Fruit fly (Drosophila melanogaster) whole organism, embryonic: ENCODE measurements around the gene CG12224.
A peak's percentile ranks its signal among the peaks of the same experiment; 100 is the strongest.

Experiments used
- Bgb ChIP-seq: fragments of 200-800 bp; sonication (Bioruptor generic); IDR thresholded peaks from 2 replicates; pipeline ENCODE4 v1.3.6; 2022; ENCODE audit warnings: missing biosample characterization, missing genetic modification characterization; ENCODE audit not compliant: partially characterized antibody
- Blimp-1 ChIP-seq: fragments of 200-800 bp; sonication (Bioruptor generic); optimal IDR thresholded peaks from 3 replicates; lab custom pipeline; 2018; ENCODE audit warnings: missing biosample characterization, missing genetic modification characterization, mild to moderate bottlenecking, moderate library complexity, missing genetic modification reagents
- CG10979 ChIP-seq: fragments of 200-800 bp; sonication (Bioruptor generic); optimal IDR thresholded peaks from 2 replicates; lab custom pipeline; 2018; ENCODE audit warnings: missing biosample characterization, mild to moderate bottlenecking, missing genetic modification characterization, moderate library complexity
- CG12391 ChIP-seq: fragments of 200-800 bp; sonication (Bioruptor generic); optimal IDR thresholded peaks from 3 replicates; lab custom pipeline; 2018; ENCODE audit warnings: missing biosample characterization, mild to moderate bottlenecking, missing genetic modification characterization, moderate library complexity
- CG13624 ChIP-seq: fragments of 200-800 bp; sonication (Bioruptor generic); optimal IDR thresholded peaks from 2 replicates; lab custom pipeline; 2016; ENCODE audit warnings: missing biosample characterization, missing genetic modification characterization
- CG14710 ChIP-seq: fragments of 200-800 bp; sonication (Bioruptor generic); optimal IDR thresholded peaks from 3 replicates; lab custom pipeline; 2019; ENCODE audit warnings: missing biosample characterization, mild to moderate bottlenecking, missing genetic modification characterization, moderate library complexity
- CG14860 ChIP-seq: fragments of 200-800 bp; sonication (Bioruptor generic); IDR thresholded peaks from 3 replicates; pipeline ENCODE4 v1.3.6; 2022; ENCODE audit warnings: missing biosample characterization, missing genetic modification characterization; ENCODE audit not compliant: partially characterized antibody
- CG15514 ChIP-seq: fragments of 200-800 bp; sonication (Bioruptor generic); optimal IDR thresholded peaks from 3 replicates; lab custom pipeline; 2017; ENCODE audit warnings: missing biosample characterization, missing genetic modification characterization, mild to moderate bottlenecking, moderate library complexity, missing genetic modification reagents
- CG17385 ChIP-seq: fragments of 200-800 bp; sonication (Bioruptor generic); optimal IDR thresholded peaks from 3 replicates; lab custom pipeline; 2018; ENCODE audit warnings: missing biosample characterization, mild to moderate bottlenecking, missing genetic modification characterization
- CG2116 ChIP-seq: fragments of 200-800 bp; sonication (Bioruptor generic); optimal IDR thresholded peaks from 3 replicates; lab custom pipeline; 2018; ENCODE audit warnings: missing biosample characterization, mild to moderate bottlenecking, missing genetic modification characterization
- CG2120 ChIP-seq: fragments of 200-800 bp; sonication (Bioruptor generic); optimal IDR thresholded peaks from 3 replicates; lab custom pipeline; 2016; ENCODE audit warnings: missing biosample characterization, missing genetic modification characterization
- CG2712 ChIP-seq: fragments of 200-800 bp; optimal IDR thresholded peaks from 3 replicates; lab custom pipeline; 2019; ENCODE audit warnings: missing biosample characterization, mild to moderate bottlenecking, missing genetic modification characterization, moderate library complexity
- CG3163 ChIP-seq: fragments of 200-800 bp; sonication (Bioruptor generic); optimal IDR thresholded peaks from 3 replicates; lab custom pipeline; 2016; ENCODE audit warnings: missing biosample characterization, missing genetic modification characterization
- CG34422 ChIP-seq: fragments of 200-800 bp; sonication (Bioruptor generic); IDR thresholded peaks from 3 replicates; pipeline ENCODE4 v1.3.6; 2022; ENCODE audit warnings: missing biosample characterization, missing genetic modification characterization
- CG3847 ChIP-seq: fragments of 200-800 bp; sonication (Bioruptor generic); IDR thresholded peaks from 2 replicates; pipeline ENCODE4 v1.3.6; 2022; ENCODE audit warnings: missing biosample characterization, missing genetic modification characterization
- CG4328 ChIP-seq: fragments of 200-800 bp; sonication (Bioruptor generic); optimal IDR thresholded peaks from 3 replicates; lab custom pipeline; 2017; ENCODE audit warnings: missing biosample characterization, missing genetic modification reagents, missing genetic modification characterization
- CG4617 ChIP-seq: fragments of 200-800 bp; sonication (Bioruptor generic); optimal IDR thresholded peaks from 3 replicates; lab custom pipeline; 2016; ENCODE audit warnings: missing biosample characterization, missing genetic modification characterization, borderline replicate concordance
- CG7271 ChIP-seq: fragments of 200-800 bp; sonication (Bioruptor generic); optimal IDR thresholded peaks from 2 replicates; lab custom pipeline; 2018; ENCODE audit warnings: missing biosample characterization, mild to moderate bottlenecking, missing genetic modification characterization, moderate library complexity
- Dref ChIP-seq: fragments of 200-800 bp; sonication (Bioruptor generic); IDR thresholded peaks from 2 replicates; pipeline ENCODE4 v1.3.6; 2022; ENCODE audit warnings: missing biosample characterization, missing genetic modification characterization
- E2f2 ChIP-seq: fragments of 200-800 bp; sonication (Bioruptor generic); IDR thresholded peaks from 2 replicates; pipeline ENCODE4 v1.3.6; 2022; ENCODE audit warnings: missing biosample characterization, missing genetic modification characterization
- HLH3B ChIP-seq: fragments of 200-800 bp; sonication (Bioruptor generic); IDR thresholded peaks from 2 replicates; pipeline ENCODE4 v1.3.6; 2022; ENCODE audit warnings: missing biosample characterization, missing genetic modification characterization
- HLHmδ ChIP-seq: fragments of 200-800 bp; sonication (Bioruptor generic); optimal IDR thresholded peaks from 2 replicates; lab custom pipeline; 2018; ENCODE audit warnings: missing biosample characterization, mild to moderate bottlenecking, missing genetic modification characterization, moderate library complexity
- Hey ChIP-seq: fragments of 200-800 bp; sonication (Bioruptor generic); optimal IDR thresholded peaks from 3 replicates; lab custom pipeline; 2018; ENCODE audit warnings: missing biosample characterization, mild to moderate bottlenecking, missing genetic modification characterization
- Hr39 ChIP-seq: fragments of >200 bp; optimal IDR thresholded peaks from 2 replicates; lab custom pipeline; 2017
- Kr ChIP-seq: fragments of 200-800 bp; sonication (Bioruptor generic); optimal IDR thresholded peaks from 2 replicates; lab custom pipeline; 2017; ENCODE audit warnings: missing biosample characterization, mild to moderate bottlenecking, missing genetic modification characterization
- MBD-R2 ChIP-seq: fragments of 200-800 bp; sonication (Bioruptor generic); IDR thresholded peaks from 2 replicates; pipeline ENCODE4 v1.3.6; 2022; ENCODE audit warnings: missing biosample characterization, missing genetic modification characterization
- MESR4 ChIP-seq: fragments of 200-800 bp; sonication (Bioruptor generic); optimal IDR thresholded peaks from 2 replicates; lab custom pipeline; 2018; ENCODE audit warnings: missing biosample characterization, mild to moderate bottlenecking, missing genetic modification characterization, moderate library complexity
- Med ChIP-seq: fragments of 200-800 bp; sonication (Bioruptor generic); peaks from one replicate; lab custom pipeline; 2016; ENCODE audit warnings: missing biosample characterization, missing genetic modification characterization, mild to moderate bottlenecking, inconsistent platforms, moderate library complexity
- Sin3A ChIP-seq: fragments of >200 bp; optimal IDR thresholded peaks from 2 replicates; lab custom pipeline; 2018
- Sry-δ ChIP-seq: fragments of 200-800 bp; sonication (Bioruptor generic); optimal IDR thresholded peaks from 2 replicates; lab custom pipeline; 2016; ENCODE audit warnings: missing biosample characterization, missing genetic modification characterization
- bigmax ChIP-seq: fragments of 200-800 bp; sonication (Bioruptor generic); optimal IDR thresholded peaks from 2 replicates; lab custom pipeline; 2018; ENCODE audit warnings: missing biosample characterization, mild to moderate bottlenecking, missing genetic modification characterization
- cad ChIP-seq: fragments of >200 bp; optimal IDR thresholded peaks from 2 replicates; lab custom pipeline; 2017; ENCODE audit warnings: missing biosample characterization, missing genetic modification characterization
- crc ChIP-seq: fragments of 200-800 bp; sonication (Bioruptor generic); optimal IDR thresholded peaks from 2 replicates; lab custom pipeline; 2016; ENCODE audit warnings: missing biosample characterization, missing genetic modification characterization
- dpn ChIP-seq, 2 experiments: fragments of 200-800 bp; sonication (Bioruptor generic); optimal IDR thresholded peaks; 3 replicates each; lab custom pipeline; 2016; ENCODE audit warnings: missing biosample characterization in 2 of 2, missing genetic modification characterization in 2 of 2
- ftz-f1 ChIP-seq: fragments of 200-800 bp; sonication (Bioruptor generic); optimal IDR thresholded peaks from 2 replicates; lab custom pipeline; 2016; ENCODE audit warnings: missing biosample characterization, missing genetic modification characterization
- gfzf ChIP-seq: fragments of 200-800 bp; sonication (Bioruptor generic); optimal IDR thresholded peaks from 2 replicates; lab custom pipeline; 2016; ENCODE audit warnings: missing biosample characterization, mild to moderate bottlenecking, missing genetic modification characterization, moderate library complexity
- her ChIP-seq: fragments of 200-800 bp; sonication (Bioruptor generic); optimal IDR thresholded peaks from 2 replicates; lab custom pipeline; 2016; ENCODE audit warnings: missing biosample characterization, missing genetic modification characterization
- jumu ChIP-seq: fragments of 200-800 bp; sonication (Bioruptor generic); optimal IDR thresholded peaks from 3 replicates; lab custom pipeline; 2016; ENCODE audit warnings: missing biosample characterization, missing genetic modification characterization
- kah ChIP-seq: fragments of 200-800 bp; sonication (Bioruptor generic); optimal IDR thresholded peaks from 2 replicates; lab custom pipeline; 2018; ENCODE audit warnings: missing biosample characterization, mild to moderate bottlenecking, missing genetic modification characterization
- ken ChIP-seq: fragments of 200-800 bp; sonication (Bioruptor generic); IDR thresholded peaks from 3 replicates; pipeline ENCODE4 v1.3.6; 2022; ENCODE audit warnings: missing biosample characterization, missing genetic modification characterization
- lmd ChIP-seq: fragments of 200-800 bp; sonication (Bioruptor generic); IDR thresholded peaks from 2 replicates; pipeline ENCODE4 v1.3.6; 2022; ENCODE audit warnings: missing biosample characterization, missing genetic modification characterization
- p53 ChIP-seq: fragments of 200-800 bp; sonication (Bioruptor generic); optimal IDR thresholded peaks from 2 replicates; lab custom pipeline; 2016; ENCODE audit warnings: missing biosample characterization, missing genetic modification characterization
- phol ChIP-seq: fragments of 200-800 bp; sonication (Bioruptor generic); optimal IDR thresholded peaks from 3 replicates; lab custom pipeline; 2018; ENCODE audit warnings: missing biosample characterization, mild to moderate bottlenecking, missing genetic modification characterization, moderate library complexity
- scrt ChIP-seq: fragments of 200-800 bp; sonication (Bioruptor generic); optimal IDR thresholded peaks from 2 replicates; lab custom pipeline; 2018; ENCODE audit warnings: missing biosample characterization, mild to moderate bottlenecking, missing genetic modification characterization, moderate library complexity
- sqz ChIP-seq: fragments of 200-800 bp; sonication (Bioruptor generic); optimal IDR thresholded peaks from 3 replicates; lab custom pipeline; 2018; ENCODE audit warnings: missing biosample characterization, mild to moderate bottlenecking, missing genetic modification characterization
- stwl ChIP-seq: fragments of 200-800 bp; sonication (Bioruptor generic); optimal IDR thresholded peaks from 3 replicates; lab custom pipeline; 2018; ENCODE audit warnings: missing biosample characterization, mild to moderate bottlenecking, missing genetic modification characterization, moderate library complexity
- trem ChIP-seq: fragments of 200-800 bp; optimal IDR thresholded peaks from 3 replicates; lab custom pipeline; 2019; ENCODE audit warnings: missing biosample characterization, mild to moderate bottlenecking, missing genetic modification characterization, moderate library complexity
- vfl ChIP-seq: fragments of 200-800 bp; sonication (Bioruptor generic); optimal IDR thresholded peaks from 2 replicates; lab custom pipeline; 2016; ENCODE audit warnings: missing biosample characterization, missing genetic modification characterization
- vvl ChIP-seq: fragments of 200-800 bp; sonication (Bioruptor generic); IDR thresholded peaks from 2 replicates; pipeline ENCODE4 v1.3.6; 2022; ENCODE audit warnings: missing biosample characterization, missing genetic modification characterization
- wdn ChIP-seq: fragments of 200-800 bp; sonication (Bioruptor generic); IDR thresholded peaks from 2 replicates; pipeline ENCODE4 v1.3.6; 2022; ENCODE audit warnings: missing biosample characterization, missing genetic modification characterization
- yki ChIP-seq: fragments of >200 bp; optimal IDR thresholded peaks from 3 replicates; lab custom pipeline; 2018

The CG12224 gene

DNA sequence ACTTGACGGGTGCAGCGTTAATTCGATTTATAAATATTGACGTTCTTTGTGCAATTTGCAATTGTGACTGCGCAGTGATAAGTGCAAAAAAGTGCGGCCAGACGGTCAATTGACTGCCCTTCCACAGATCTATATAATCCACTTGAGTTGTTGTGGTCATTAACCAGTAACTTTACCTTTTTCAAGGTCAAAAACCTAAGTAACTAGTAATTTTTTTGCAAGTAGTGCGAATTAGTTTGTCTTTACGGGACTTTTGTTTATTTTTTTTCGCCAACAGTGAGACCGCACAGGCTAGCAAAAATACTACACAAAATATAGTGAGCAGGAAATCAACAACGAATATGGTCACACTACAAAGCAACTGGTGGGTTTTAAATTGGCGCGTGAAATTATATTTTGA lies 7.2 kb downstream of the CG12224 start, which contains the start of gene Tango9 (continued):
- TF ChIP-seq dpn (GFP tag; optimal IDR thresholded peaks at IDR 0.05; lab: Kevin White, UChicago) (peak in 1 of 2 experiments; percentile 2), CG13624 (GFP tag; lab: Kevin White, UChicago) (peak; percentile 16), E2f2 (GFP tag; lab: Robert Waterston, UW) (peak; percentile 93), p53 (GFP tag; lab: Kevin White, UChicago) (peak; percentile 9), CG2120 (peak; percentile 14), CG12391 (tag; lab: Kevin White, UChicago) (peak; percentile 26), CG14860 (no peak), Dref (GFP tag; lab: Robert Waterston, UW) (0 out of 2 replicates have a peak, but pooled peaks have one; percentile 16), wdn (GFP tag; lab: Robert Waterston, UW) (no peak), stwl (peak; percentile 83), CG4617 (GFP tag; lab: Kevin White, UChicago) (peak; percentile 45), Med (GFP tag; lab: Kevin White, UChicago) (peak; percentile 63), vfl (GFP tag; lab: Kevin White, UChicago) (no peak), Blimp-1 (GFP tag; lab: Kevin White, UChicago) (no peak), MESR4 (GFP tag; lab: Kevin White, UChicago) (peak; percentile 37), kah (GFP tag; lab: Kevin White, UChicago) (peak; percentile 94), CG2712 (tag; lab: Kevin White, UChicago) (peak; percentile 25), trem (tag; lab: Kevin White, UChicago) (peak; percentile 63), CG15514 (peak; percentile 62), vvl (GFP tag; lab: Robert Waterston, UW) (0 out of 2 replicates have a peak, but pooled peaks have one; percentile 33), her (GFP tag; lab: Kevin White, UChicago) (peak; percentile 22), sqz (peak; percentile 41), phol (peak; percentile 39), Sry-δ (GFP tag; lab: Kevin White, UChicago) (peak; percentile 44), CG3847 (GFP tag; lab: Robert Waterston, UW) (no peak), CG17385 (GFP tag; lab: Kevin White, UChicago) (peak; percentile 17), CG2116 (peak; percentile 54), ftz-f1 (GFP tag; lab: Kevin White, UChicago) (peak; percentile 11), gfzf (GFP tag; lab: Kevin White, UChicago) (peak; percentile 92), HLH3B (0 out of 2 replicates have a peak, but pooled peaks have one; percentile 9), scrt (GFP tag; lab: Kevin White, UChicago) (peak; percentile 99), MBD-R2 (GFP tag; lab: Robert Waterston, UW) (peak; percentile 78), cad (GFP tag; lab: Kevin White, UChicago) (no peak), lmd (GFP tag; lab: Robert Waterston, UW) (no peak), CG34422 (GFP tag; lab: Robert Waterston, UW) (peak; percentile 25; the same call in 1 of the 3 replicates)
- TF ChIP-seq, all 482 proteins: peak for 78

DNA sequence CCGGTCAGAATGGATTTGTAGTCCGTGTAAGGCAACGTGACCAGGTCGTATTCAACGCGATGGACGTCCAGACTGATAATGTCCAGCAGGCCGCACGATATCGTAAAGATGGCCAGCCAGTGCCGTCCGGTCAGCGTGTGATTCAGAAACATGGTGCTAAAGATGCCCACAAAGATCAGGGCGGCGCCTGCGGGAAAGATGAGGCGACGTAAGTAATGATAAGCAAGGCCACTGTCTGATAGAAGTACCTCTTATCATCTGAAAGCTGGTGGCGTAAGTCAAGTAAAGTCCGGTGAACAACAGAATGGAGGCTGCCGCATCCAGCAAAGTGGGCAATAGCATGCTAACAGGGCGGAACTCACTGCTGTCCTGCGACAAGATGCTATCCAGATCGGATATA lies 8.0 kb downstream of the CG12224 start:
- TF ChIP-seq Bgb (GFP tag; lab: Robert Waterston, UW) (0 out of 2 replicates have a peak, but pooled peaks have one; percentile 10), Med (GFP tag; lab: Kevin White, UChicago) (peak; percentile 35), jumu (GFP tag; lab: Kevin White, UChicago) (no peak)

- TF ChIP-seq CG3163 (GFP tag; lab: Kevin White, UChicago) (no peak), CG7271 (tag; lab: Kevin White, UChicago) (no peak), crc (GFP tag; lab: Kevin White, UChicago) (no peak), CG4328 (GFP tag; lab: Kevin White, UChicago) (no peak), CG10979 (tag; lab: Kevin White, UChicago) (no peak), ken (no peak), Hey (tag; lab: Kevin White, UChicago) (no peak), bigmax (GFP tag; lab: Kevin White, UChicago) (no peak), CG14710 (no peak), HLHmδ (GFP tag; lab: Kevin White, UChicago) (no peak), Kr (GFP tag; lab: Kevin White, UChicago) (no peak), yki (lab: Kevin White, UChicago) (no peak), Hr39 (lab: Kevin White, UChicago) (no peak), Sin3A (lab: Kevin White, UChicago) (no peak)
- TF ChIP-seq, all 482 proteins: peak for 0
These were observed 10.5 kb downstream of the CG12224 start, which contains the start of gene GC2 for dm6 chr3R:11971394-11971793. TSS of gene GC2 (plus strand) at chr3R:11971694.
